Worm (Caenorhabditis elegans) whole organism, mixed stage, embryonic: ENCODE measurements around the gene F23H11.4.

Experiments used
- blmp-1 ChIP-seq: fragments of 150-350 bp; optimal IDR thresholded peaks from 2 replicates; lab custom pipeline; 2014; ENCODE audit warnings: missing biosample characterization, missing genetic modification characterization
- ces-1 ChIP-seq: fragments of 150-350 bp; optimal IDR thresholded peaks from 2 replicates; lab custom pipeline; 2014; ENCODE audit warnings: missing biosample characterization, missing genetic modification reagents, missing genetic modification characterization
- elt-1 ChIP-seq: sonication (generic microtip); optimal IDR thresholded peaks from 2 replicates; lab custom pipeline; 2017; ENCODE audit warnings: missing genetic modification characterization, mild to moderate bottlenecking, missing compliant biosample characterization, antibody characterized with exemption, moderate library complexity, borderline replicate concordance; ENCODE audit not compliant: insufficient read depth
- flh-1 ChIP-seq: fragments of 200-800 bp; sonication (Bioruptor generic); optimal IDR thresholded peaks from 2 replicates; lab custom pipeline; 2018; ENCODE audit warnings: mild to moderate bottlenecking, missing genetic modification characterization, moderate library complexity, missing compliant biosample characterization
- nhr-12 ChIP-seq: fragments of 150-350 bp; optimal IDR thresholded peaks from 2 replicates; lab custom pipeline; 2014; ENCODE audit warnings: missing biosample characterization, missing genetic modification characterization
- nhr-237 ChIP-seq: fragments of 150-350 bp; optimal IDR thresholded peaks from 2 replicates; lab custom pipeline; 2014; ENCODE audit warnings: missing biosample characterization, missing genetic modification characterization
- nhr-28 ChIP-seq: fragments of 150-350 bp; optimal IDR thresholded peaks from 2 replicates; lab custom pipeline; 2014; ENCODE audit warnings: missing biosample characterization, missing genetic modification characterization
- nhr-76 ChIP-seq: sonication (generic microtip); optimal IDR thresholded peaks from 2 replicates; lab custom pipeline; 2017; ENCODE audit warnings: missing biosample characterization, missing genetic modification characterization
- pha-4 ChIP-seq: fragments of 150-350 bp; optimal IDR thresholded peaks from 2 replicates; lab custom pipeline; 2018; ENCODE audit warnings: missing biosample characterization, missing genetic modification reagents, missing genetic modification characterization
- snpc-4 ChIP-seq: fragments of 150-350 bp; optimal IDR thresholded peaks from 2 replicates; lab custom pipeline; 2014; ENCODE audit warnings: missing biosample characterization, missing genetic modification characterization
- sptf-1 ChIP-seq: sonication (generic microtip); optimal IDR thresholded peaks from 2 replicates; lab custom pipeline; 2017; ENCODE audit warnings: mild to moderate bottlenecking, missing genetic modification characterization, moderate library complexity, missing compliant biosample characterization
- ztf-11 ChIP-seq: fragments of 150-350 bp; optimal IDR thresholded peaks from 2 replicates; lab custom pipeline; 2014; ENCODE audit warnings: missing biosample characterization, missing genetic modification characterization

ce11 chrIII:907990-908389, 651 bp upstream of the F23H11.4 start:
- TF ChIP-seq blmp-1 (tag; lab: Kevin White, UChicago), result no peak
- peak; percentile 24 for TF ChIP-seq nhr-237 (tag; lab: Kevin White, UChicago)
- no peak for TF ChIP-seq flh-1 (GFP tag; lab: Kevin White, UChicago)
- TF ChIP-seq elt-1, result no peak
- TF ChIP-seq nhr-12 (tag; lab: Kevin White, UChicago), result no peak
- TF ChIP-seq nhr-76 (tag; lab: Kevin White, UChicago), result no peak
- no peak for TF ChIP-seq snpc-4 (tag; lab: Kevin White, UChicago)
- TF ChIP-seq pha-4, result peak; percentile 60
- TF ChIP-seq sptf-1 (tag; lab: Kevin White, UChicago), result no peak
- no peak for TF ChIP-seq ztf-11
- TF ChIP-seq ces-1 (GFP tag; lab: Kevin White, UChicago), result no peak
- TF ChIP-seq nhr-28, result no peak
